Worm (Caenorhabditis elegans) whole organism, young adult: Measurements from ENCODE around the gene C14A4.7.

ENCODE experiments used
- B0336.3 ChIP-seq: fragments of 200-800 bp; sonication (Bioruptor generic); IDR thresholded peaks from 2 replicates; pipeline ENCODE4 v1.3.6; 2022; ENCODE audit warnings: missing genetic modification characterization, missing compliant biosample characterization
- F23B12.7 ChIP-seq: sonication (generic microtip); optimal IDR thresholded peaks from 2 replicates; lab custom pipeline; 2017; ENCODE audit warnings: missing genetic modification characterization, mild to moderate bottlenecking, missing compliant biosample characterization, antibody characterized with exemption, moderate library complexity; ENCODE audit not compliant: insufficient read depth
- F52B5.7 ChIP-seq: sonication (generic microtip); optimal IDR thresholded peaks from 2 replicates; lab custom pipeline; 2016; ENCODE audit warnings: mild to moderate bottlenecking, missing genetic modification characterization, missing compliant biosample characterization
- F55B11.4 ChIP-seq: sonication (generic microtip); optimal IDR thresholded peaks from 2 replicates; lab custom pipeline; 2016; ENCODE audit warnings: missing compliant biosample characterization, missing genetic modification characterization, borderline replicate concordance; ENCODE audit not compliant: insufficient read depth
- F57A8.1 ChIP-seq: fragments of 200-800 bp; sonication (Bioruptor generic); optimal IDR thresholded peaks from 2 replicates; lab custom pipeline; 2018; ENCODE audit warnings: mild to moderate bottlenecking, missing genetic modification characterization, moderate library complexity, missing compliant biosample characterization
- T26A5.8 ChIP-seq: sonication (generic microtip); optimal IDR thresholded peaks from 2 replicates; lab custom pipeline; 2016; ENCODE audit warnings: missing genetic modification characterization, missing compliant biosample characterization
- Y56A3A.18 ChIP-seq: fragments of 200-800 bp; sonication (Bioruptor generic); IDR thresholded peaks from 2 replicates; pipeline ENCODE4 v1.3.6; 2022; ENCODE audit warnings: missing genetic modification reagents, missing genetic modification characterization, missing compliant biosample characterization
- Y95B8A.8 ChIP-seq: fragments of 200-800 bp; sonication (Bioruptor generic); IDR thresholded peaks from 2 replicates; pipeline ENCODE4 v1.3.6; 2022; ENCODE audit warnings: missing genetic modification reagents, missing genetic modification characterization, missing compliant biosample characterization
- ama-1 ChIP-seq, 3 experiments: fragments of 150-350 bp in 1 of 3; sonication (generic microtip) in 2 of 3; optimal IDR thresholded peaks; 2 replicates each; lab custom pipeline; 2014 to 2018; ENCODE audit warnings: missing biosample characterization in 2 of 3, missing genetic modification characterization in 2 of 3, missing genetic modification reagents in 2 of 3
- aptf-2 ChIP-seq: fragments of 200-800 bp; sonication (Bioruptor generic); conservative IDR thresholded peaks from 2 replicates; pipeline ENCODE4 v1.3.6; 2022; ENCODE audit warnings: missing genetic modification reagents, missing genetic modification characterization, missing compliant biosample characterization
- aptf-3 ChIP-seq: fragments of 200-800 bp; sonication (Bioruptor generic); IDR thresholded peaks from 2 replicates; pipeline ENCODE4 v1.3.6; 2022; ENCODE audit warnings: missing genetic modification characterization, missing compliant biosample characterization
- attf-3 ChIP-seq: fragments of 200-800 bp; sonication (Bioruptor generic); conservative IDR thresholded peaks from 2 replicates; pipeline ENCODE4 v1.3.6; 2022; ENCODE audit warnings: missing genetic modification reagents, missing genetic modification characterization, missing compliant biosample characterization
- bed-1 ChIP-seq: fragments of 200-800 bp; sonication (Bioruptor generic); IDR thresholded peaks from 2 replicates; pipeline ENCODE4 v1.3.6; 2022; ENCODE audit warnings: missing genetic modification reagents, missing genetic modification characterization, missing compliant biosample characterization
- cebp-2 ChIP-seq: fragments of 200-800 bp; sonication (Bioruptor generic); IDR thresholded peaks from 2 replicates; pipeline ENCODE4 v1.3.6; 2022; ENCODE audit warnings: missing genetic modification characterization, missing compliant biosample characterization
- ceh-40 ChIP-seq: fragments of 200-800 bp; sonication (Bioruptor generic); IDR thresholded peaks from 2 replicates; pipeline ENCODE4 v1.3.6; 2022; ENCODE audit warnings: missing genetic modification characterization, missing compliant biosample characterization
- die-1 ChIP-seq: sonication (generic microtip); optimal IDR thresholded peaks from 2 replicates; lab custom pipeline; 2016; ENCODE audit warnings: missing genotype, mild to moderate bottlenecking, missing genetic modification characterization, missing compliant biosample characterization
- dox-1 ChIP-seq: fragments of 200-800 bp; sonication (Bioruptor generic); IDR thresholded peaks from 2 replicates; pipeline ENCODE4 v1.3.6; 2022; ENCODE audit warnings: missing genetic modification reagents, missing genetic modification characterization, missing compliant biosample characterization
- efl-1 ChIP-seq: fragments of 150-350 bp; optimal IDR thresholded peaks from 2 replicates; lab custom pipeline; 2014; ENCODE audit warnings: missing biosample characterization, missing genetic modification reagents, missing genetic modification characterization
- ekl-4 ChIP-seq: fragments of 200-800 bp; sonication (Bioruptor generic); IDR thresholded peaks from 2 replicates; pipeline ENCODE4 v1.3.6; 2022; ENCODE audit warnings: missing genetic modification reagents, missing genetic modification characterization, missing compliant biosample characterization
- hmg-1.2 ChIP-seq: fragments of 200-800 bp; sonication (Bioruptor generic); IDR thresholded peaks from 2 replicates; pipeline ENCODE4 v1.3.6; 2022; ENCODE audit warnings: missing genetic modification reagents, missing genetic modification characterization, missing compliant biosample characterization
- hmg-20 ChIP-seq: fragments of 200-800 bp; sonication (Bioruptor generic); IDR thresholded peaks from 2 replicates; pipeline ENCODE4 v1.3.6; 2022; ENCODE audit warnings: missing genetic modification reagents, missing genetic modification characterization, missing compliant biosample characterization
- lin-26 ChIP-seq: fragments of 200-800 bp; sonication (Bioruptor generic); IDR thresholded peaks from 2 replicates; pipeline ENCODE4 v1.3.6; 2022; ENCODE audit warnings: missing genetic modification reagents, missing genetic modification characterization, missing compliant biosample characterization
- madf-3 ChIP-seq: fragments of 200-800 bp; sonication (Bioruptor generic); IDR thresholded peaks from 2 replicates; pipeline ENCODE4 v1.3.6; 2022; ENCODE audit warnings: missing genetic modification reagents, missing genetic modification characterization, missing compliant biosample characterization
- madf-6 ChIP-seq: fragments of 200-800 bp; sonication (Bioruptor generic); IDR thresholded peaks from 2 replicates; pipeline ENCODE4 v1.3.6; 2022; ENCODE audit warnings: missing genetic modification reagents, missing genetic modification characterization, missing compliant biosample characterization
- madf-8 ChIP-seq: fragments of 200-800 bp; sonication (Bioruptor generic); conservative IDR thresholded peaks from 2 replicates; pipeline ENCODE4 v1.3.6; 2022; ENCODE audit warnings: missing genetic modification reagents, missing genetic modification characterization, missing compliant biosample characterization
- pbrm-1 ChIP-seq: fragments of 200-800 bp; sonication (Bioruptor generic); IDR thresholded peaks from 2 replicates; pipeline ENCODE4 v1.3.6; 2022; ENCODE audit warnings: missing genetic modification reagents, missing genetic modification characterization, missing compliant biosample characterization
- rec-8 ChIP-seq, 2 experiments: sonication (generic microtip); optimal IDR thresholded peaks; 2 replicates each; lab custom pipeline; 2016; ENCODE audit warnings: mild to moderate bottlenecking in 2 of 2, missing genetic modification characterization in 2 of 2, missing genetic modification reagents in 2 of 2, missing genotype in 2 of 2, missing biosample characterization in 1 of 2, missing compliant biosample characterization in 1 of 2, moderate library complexity in 1 of 2
- repo-1 ChIP-seq: sonication (generic microtip); optimal IDR thresholded peaks from 2 replicates; lab custom pipeline; 2017; ENCODE audit warnings: mild to moderate bottlenecking, missing genetic modification characterization, missing compliant biosample characterization
- rpc-1 ChIP-seq, 2 experiments: fragments of 150-350 bp in 1 of 2; sonication (generic microtip) in 1 of 2; optimal IDR thresholded peaks; 2 replicates each; lab custom pipeline; 2014 to 2018; ENCODE audit warnings: missing biosample characterization in 1 of 2, missing genetic modification characterization in 1 of 2, missing genetic modification reagents in 1 of 2, missing genotype in 1 of 2
- tbx-9 ChIP-seq: sonication (generic microtip); optimal IDR thresholded peaks from 2 replicates; lab custom pipeline; 2016; ENCODE audit warnings: borderline replicate concordance, missing genetic modification characterization, inconsistent platforms, missing compliant biosample characterization
- unc-62 ChIP-seq: fragments of 150-350 bp; optimal IDR thresholded peaks from 2 replicates; lab custom pipeline; 2014; ENCODE audit warnings: missing biosample characterization, missing genetic modification reagents, missing genetic modification characterization
- zim-3 ChIP-seq: sonication (generic microtip); optimal IDR thresholded peaks from 2 replicates; lab custom pipeline; 2017; ENCODE audit warnings: mild to moderate bottlenecking, missing genetic modification characterization, moderate library complexity, missing compliant biosample characterization
- ztf-18 ChIP-seq: sonication (generic microtip); optimal IDR thresholded peaks from 2 replicates; lab custom pipeline; 2016; ENCODE audit warnings: missing genotype, mild to moderate bottlenecking, missing genetic modification characterization, missing compliant biosample characterization
- ztf-28 ChIP-seq: fragments of 200-800 bp; sonication (Bioruptor generic); IDR thresholded peaks from 2 replicates; pipeline ENCODE4 v1.3.6; 2022; ENCODE audit warnings: missing genetic modification reagents, missing genetic modification characterization, missing compliant biosample characterization
- ztf-3 ChIP-seq: fragments of 200-800 bp; sonication (Bioruptor generic); optimal IDR thresholded peaks from 2 replicates; lab custom pipeline; 2018; ENCODE audit warnings: mild to moderate bottlenecking, missing genetic modification characterization, missing compliant biosample characterization

The C14A4.7 gene

ce11 chrII:10587742-10588141 lies 8.6 kb downstream of the C14A4.7 start, which contains the start of gene crn-3:
Gene crn-3, plus strand, starts transcription at chrII:10588042.
- 0 out of 2 replicates have a peak, but pooled peaks have one; percentile 18 for TF ChIP-seq ekl-4
- 0 out of 2 replicates have a peak, but pooled peaks have one; percentile 37 for TF ChIP-seq madf-6 (GFP tag; lab: Robert Waterston, UW)
- no peak for TF ChIP-seq ceh-40 (GFP tag; lab: Robert Waterston, UW)
- TF ChIP-seq pbrm-1, result 0 out of 2 replicates have a peak, but pooled peaks have one; percentile 22

ce11 chrII:10584036-10584435 lies 12.3 kb downstream of the C14A4.7 start, which contains the start of gene algn-9:
Gene algn-9, plus strand, starts transcription at chrII:10584336.
- TF ChIP-seq hmg-1.2 (no peak), tbx-9 (tag; lab: Kevin White, UChicago) (no peak), Y95B8A.8 (0 out of 2 replicates have a peak, but pooled peaks have one; percentile 11), ceh-40 (GFP tag; lab: Robert Waterston, UW) (no peak)

ce11 chrII:10582318-10582717 lies 14.0 kb downstream of the C14A4.7 start, which contains the start of gene mrps-22:
Gene mrps-22, plus strand, starts transcription at chrII:10582618.
- TF ChIP-seq rpc-1 (optimal IDR thresholded peaks at IDR 0.05; lab: Kevin White, UChicago) (no peak), rpc-1 (tag; optimal IDR thresholded peaks at IDR 0.05; lab: Kevin White, UChicago) (no peak), zim-3 (tag; lab: Kevin White, UChicago) (no peak), unc-62 (GFP tag; lab: Kevin White, UChicago) (no peak), F57A8.1 (GFP tag; lab: Kevin White, UChicago) (no peak), Y56A3A.18 (GFP tag; lab: Robert Waterston, UW) (no peak), madf-8 (no peak), ztf-3 (GFP tag; lab: Kevin White, UChicago) (no peak), B0336.3 (GFP tag; lab: Robert Waterston, UW) (no peak), aptf-3 (no peak), ztf-18 (no peak), dox-1 (GFP tag; lab: Robert Waterston, UW) (no peak), attf-3 (no peak), lin-26 (GFP tag; lab: Robert Waterston, UW) (no peak), repo-1 (tag; lab: Kevin White, UChicago) (no peak), hmg-20 (GFP tag; lab: Robert Waterston, UW) (no peak), T26A5.8 (tag; lab: Kevin White, UChicago) (no peak), madf-3 (GFP tag; lab: Robert Waterston, UW) (no peak), ama-1 (optimal IDR thresholded peaks at IDR 0.05; lab: Kevin White, UChicago) (no peak), ama-1 (GFP tag; optimal IDR thresholded peaks at IDR 0.05; lab: Kevin White, UChicago) (no peak), cebp-2 (GFP tag; lab: Robert Waterston, UW) (no peak)
- TF ChIP-seq, all 124 proteins: peak for 0

ce11 chrII:10580833-10581232 lies 15.5 kb downstream of the C14A4.7 start, which contains the start of gene dap-3:
Gene dap-3, plus strand, starts transcription at chrII:10581133.
- TF ChIP-seq F23B12.7 (tag; lab: Kevin White, UChicago), result no peak
- no peak for TF ChIP-seq F55B11.4 (tag; lab: Kevin White, UChicago)
- no peak for TF ChIP-seq aptf-2 (GFP tag; lab: Robert Waterston, UW)
- no peak for TF ChIP-seq rec-8 (tag; optimal IDR thresholded peaks at IDR 0.05; lab: Kevin White, UChicago)
- TF ChIP-seq ztf-28 (GFP tag; lab: Robert Waterston, UW), result no peak
- no peak for TF ChIP-seq die-1 (tag; lab: Kevin White, UChicago)
- no peak for TF ChIP-seq efl-1 (GFP tag; lab: Kevin White, UChicago)
- no peak for TF ChIP-seq bed-1
- TF ChIP-seq F52B5.7, result no peak
